Fruit fly (Drosophila melanogaster): Measurements from ENCODE around the gene CG5850.

CG5850 gene

DNA sequence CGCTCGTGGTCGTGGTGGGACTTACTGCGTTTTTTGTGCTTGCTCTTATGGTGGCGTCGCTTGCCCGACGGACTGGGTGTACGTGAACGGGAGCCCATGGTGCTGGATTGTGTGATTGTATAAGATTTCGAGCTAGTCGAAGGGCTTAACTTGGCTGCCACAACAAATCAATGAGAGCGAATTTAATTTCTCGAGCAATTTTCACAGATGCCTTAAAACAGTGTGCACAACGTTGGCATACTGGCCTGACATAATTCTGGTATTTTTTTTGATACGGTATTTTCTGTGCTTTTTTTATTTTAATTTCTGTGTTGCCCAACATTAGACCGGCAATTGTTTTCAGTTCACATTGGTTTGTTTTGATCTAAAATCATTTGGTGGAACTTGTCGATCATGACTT, 25.8 kb downstream of the CG5850 start, which contains the start of gene Arglu1:
Arglu1 (minus strand) TSS at position 227 of the 400 bp plus-strand sequence.
- TF ChIP-seq CG12605 (GFP tag; IDR thresholded peaks at IDR 0.05), result peak; percentile 35; the same call in 1 of the 2 replicates
- TF ChIP-seq CG4496 (GFP tag; IDR thresholded peaks at IDR 0.05), result peak; percentile 77
- TF ChIP-seq CG8301 (tag; optimal IDR thresholded peaks at IDR 0.05), result no peak
- TF ChIP-seq fd96Ca (GFP tag; IDR thresholded peaks at IDR 0.05), result peak; percentile 46; the same call in 1 of the 3 replicates
- TF ChIP-seq CG14655 (GFP tag; optimal IDR thresholded peaks at IDR 0.05), result no peak
- TF ChIP-seq gl (tag; optimal IDR thresholded peaks at IDR 0.05), result no peak
- no peak for TF ChIP-seq Snoo (tag; optimal IDR thresholded peaks at IDR 0.05)
- TF ChIP-seq CG32121 (GFP tag; IDR thresholded peaks at IDR 0.05), result 0 out of 2 replicates have a peak, but pooled peaks have one; percentile 26
- TF ChIP-seq rn (GFP tag; IDR thresholded peaks at IDR 0.05), result no peak
- TF ChIP-seq CG17806 (tag; optimal IDR thresholded peaks at IDR 0.05), result no peak
- TF ChIP-seq D1 (tag; optimal IDR thresholded peaks at IDR 0.05), result no peak
- no peak for TF ChIP-seq CG13204 (GFP tag; optimal IDR thresholded peaks at IDR 0.05)
- TF ChIP-seq EcR (GFP tag; optimal IDR thresholded peaks at IDR 0.05), result no peak
- TF ChIP-seq CG15710 (tag; optimal IDR thresholded peaks at IDR 0.05), result no peak
- no peak for TF ChIP-seq Pif1B (GFP tag; optimal IDR thresholded peaks at IDR 0.05)
- no peak for TF ChIP-seq CG9948 (tag; optimal IDR thresholded peaks at IDR 0.05)
- peak; percentile 20; the same call in 1 of the 2 replicates for TF ChIP-seq Ets98B (GFP tag; IDR thresholded peaks at IDR 0.05)
- no peak for TF ChIP-seq CG8159 (tag; optimal IDR thresholded peaks at IDR 0.05)
- no peak for TF ChIP-seq CG34367 (tag; optimal IDR thresholded peaks at IDR 0.05)
- no peak for TF ChIP-seq CG10348 (GFP tag; IDR thresholded peaks at IDR 0.05)
- no peak for TF ChIP-seq Pif1A (GFP tag; optimal IDR thresholded peaks at IDR 0.05)

DNA sequence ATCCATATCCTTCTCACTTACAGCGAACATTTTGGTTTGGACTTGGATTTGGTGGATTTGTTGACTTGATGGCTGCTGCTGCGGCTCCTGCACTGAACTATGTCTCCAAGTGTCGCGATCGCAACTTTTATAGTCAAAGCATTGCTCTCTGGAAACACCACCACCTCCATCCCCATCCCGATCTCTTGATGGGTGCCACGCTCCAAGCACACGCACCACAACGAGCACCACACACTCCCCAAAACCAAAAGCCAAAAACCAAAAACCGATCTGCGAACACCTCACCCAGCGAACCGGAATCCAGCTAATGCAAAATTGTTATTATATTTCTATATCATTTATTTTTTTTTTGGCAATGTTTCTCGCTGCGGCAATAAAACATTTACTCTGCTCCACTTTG, 30.7 kb downstream of the CG5850 start, which contains the start of gene Cpr30F:
Cpr30F (minus strand) TSS at position 101 of the 400 bp plus-strand sequence.
- TF ChIP-seq CG15710 (tag; optimal IDR thresholded peaks at IDR 0.05), result no peak
- TF ChIP-seq CG8159 (tag; optimal IDR thresholded peaks at IDR 0.05), result no peak
- no peak for TF ChIP-seq Pif1B (GFP tag; optimal IDR thresholded peaks at IDR 0.05)
- no peak for TF ChIP-seq D1 (tag; optimal IDR thresholded peaks at IDR 0.05)
- TF ChIP-seq rn (GFP tag; IDR thresholded peaks at IDR 0.05), result no peak
- no peak for TF ChIP-seq CG12605 (GFP tag; IDR thresholded peaks at IDR 0.05)
- TF ChIP-seq CG34367 (tag; optimal IDR thresholded peaks at IDR 0.05), result no peak
- no peak for TF ChIP-seq CG9948 (tag; optimal IDR thresholded peaks at IDR 0.05)
- no peak for TF ChIP-seq CG32121 (GFP tag; IDR thresholded peaks at IDR 0.05)
- TF ChIP-seq EcR (GFP tag; optimal IDR thresholded peaks at IDR 0.05), result no peak
- TF ChIP-seq fd96Ca (GFP tag; IDR thresholded peaks at IDR 0.05), result no peak
- TF ChIP-seq Pif1A (GFP tag; optimal IDR thresholded peaks at IDR 0.05), result no peak
- no peak for TF ChIP-seq Ets98B (GFP tag; IDR thresholded peaks at IDR 0.05)
- TF ChIP-seq CG10348 (GFP tag; IDR thresholded peaks at IDR 0.05), result no peak
- no peak for TF ChIP-seq CG17806 (tag; optimal IDR thresholded peaks at IDR 0.05)
- TF ChIP-seq CG13204 (GFP tag; optimal IDR thresholded peaks at IDR 0.05), result no peak
- TF ChIP-seq Snoo (tag; optimal IDR thresholded peaks at IDR 0.05), result no peak
- TF ChIP-seq CG14655 (GFP tag; optimal IDR thresholded peaks at IDR 0.05), result no peak
- TF ChIP-seq CG8301 (tag; optimal IDR thresholded peaks at IDR 0.05), result no peak

DNA sequence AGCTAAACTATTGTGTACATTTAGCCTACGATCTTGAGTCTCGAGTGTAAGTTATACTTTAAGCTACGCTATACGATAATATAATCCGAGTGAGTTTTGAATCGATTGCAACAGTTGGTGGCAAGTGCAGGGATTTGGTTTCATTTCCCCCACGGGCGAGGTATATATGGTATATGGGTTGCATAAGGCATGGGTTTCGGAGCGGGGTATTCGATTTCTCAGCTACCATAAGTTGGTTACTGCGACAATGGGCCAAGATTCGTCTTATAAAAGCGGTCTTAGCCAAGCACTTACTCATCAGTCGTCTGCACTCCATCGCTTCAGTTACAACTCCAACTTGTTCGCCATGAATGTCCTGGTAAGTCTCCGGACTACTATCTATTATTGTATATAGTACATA, 33.5 kb downstream of the CG5850 start, which contains the start of gene CG42367:
CG42367 (plus strand) TSS at position 301 of the 400 bp plus-strand sequence.
- TF ChIP-seq CG12605 (GFP tag; IDR thresholded peaks at IDR 0.05) (no peak), rn (GFP tag; IDR thresholded peaks at IDR 0.05) (no peak), fd96Ca (GFP tag; IDR thresholded peaks at IDR 0.05) (no peak), Pif1B (GFP tag; optimal IDR thresholded peaks at IDR 0.05) (no peak), CG34367 (tag; optimal IDR thresholded peaks at IDR 0.05) (no peak), CG15710 (tag; optimal IDR thresholded peaks at IDR 0.05) (no peak), EcR (GFP tag; optimal IDR thresholded peaks at IDR 0.05) (no peak), CG32121 (GFP tag; IDR thresholded peaks at IDR 0.05) (no peak), Ets98B (GFP tag; IDR thresholded peaks at IDR 0.05) (no peak)

DNA sequence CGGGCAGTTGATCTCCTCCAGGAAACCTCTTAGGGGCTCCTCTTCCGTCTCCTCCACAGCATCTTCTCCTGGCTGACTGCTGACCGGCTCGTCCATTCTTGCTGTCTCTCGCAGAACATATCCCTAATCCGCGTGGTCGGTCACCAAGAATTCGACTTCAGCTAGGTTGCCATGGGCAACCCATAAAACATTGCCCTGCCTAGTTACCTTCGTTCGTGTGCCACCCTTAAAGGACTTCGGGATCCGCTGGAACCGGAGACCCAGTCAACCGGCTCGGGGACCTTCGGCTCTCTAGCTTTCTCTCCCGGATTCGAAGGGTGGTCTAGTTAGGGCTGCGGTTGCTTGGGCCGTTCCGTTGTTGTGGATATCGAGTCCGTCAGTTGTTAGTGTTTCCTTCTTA, 39.0 kb downstream of the CG5850 start, which contains the start of the genes TbCMF46 and CG42366:
TbCMF46 (minus strand) TSS at position 101 of the 400 bp plus-strand sequence.
CG42366 (plus strand) TSS at position 397 of the 400 bp plus-strand sequence.
- TF ChIP-seq CG9948 (tag; optimal IDR thresholded peaks at IDR 0.05) (no peak), Pif1B (GFP tag; optimal IDR thresholded peaks at IDR 0.05) (no peak), CG14655 (GFP tag; optimal IDR thresholded peaks at IDR 0.05) (no peak), CG8159 (tag; optimal IDR thresholded peaks at IDR 0.05) (no peak), D1 (tag; optimal IDR thresholded peaks at IDR 0.05) (no peak), CG12605 (GFP tag; IDR thresholded peaks at IDR 0.05) (no peak), Snoo (tag; optimal IDR thresholded peaks at IDR 0.05) (no peak), Pif1A (GFP tag; optimal IDR thresholded peaks at IDR 0.05) (no peak), rn (GFP tag; IDR thresholded peaks at IDR 0.05) (no peak), CG4496 (GFP tag; IDR thresholded peaks at IDR 0.05) (no peak), CG15710 (tag; optimal IDR thresholded peaks at IDR 0.05) (no peak), CG10348 (GFP tag; IDR thresholded peaks at IDR 0.05) (no peak), gl (tag; optimal IDR thresholded peaks at IDR 0.05) (no peak), CG13204 (GFP tag; optimal IDR thresholded peaks at IDR 0.05) (no peak), EcR (GFP tag; optimal IDR thresholded peaks at IDR 0.05) (no peak), fd96Ca (GFP tag; IDR thresholded peaks at IDR 0.05) (no peak), CG34367 (tag; optimal IDR thresholded peaks at IDR 0.05) (no peak), CG17806 (tag; optimal IDR thresholded peaks at IDR 0.05) (no peak)

DNA sequence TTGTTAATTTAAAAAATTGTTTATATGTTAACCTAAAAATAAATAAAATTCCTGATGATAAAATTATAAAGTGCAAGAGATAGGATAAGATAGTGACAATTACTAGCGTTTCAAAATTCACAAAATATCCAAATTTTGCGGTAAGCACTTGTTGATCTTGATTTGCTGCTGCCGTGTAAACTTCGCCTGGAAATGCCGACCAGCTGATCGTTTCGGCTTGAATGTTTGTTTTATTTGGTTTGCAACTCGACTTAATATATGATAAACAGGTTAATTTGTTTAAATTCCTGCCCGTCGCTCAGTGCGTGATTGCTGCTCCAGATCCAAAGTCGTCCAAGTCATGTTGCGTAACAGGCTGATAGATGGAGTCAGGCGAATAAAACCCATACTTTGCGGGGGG, 42.3 kb downstream of the CG5850 start, which contains the start of gene CG4592:
CG4592 (plus strand) TSS at position 233 of the 400 bp plus-strand sequence.
- TF ChIP-seq CG9948 (tag; optimal IDR thresholded peaks at IDR 0.05), result peak; percentile 54
- TF ChIP-seq CG32121 (GFP tag; IDR thresholded peaks at IDR 0.05), result peak; percentile 82
- TF ChIP-seq CG17806 (tag; optimal IDR thresholded peaks at IDR 0.05), result no peak
- TF ChIP-seq CG4496 (GFP tag; IDR thresholded peaks at IDR 0.05), result peak; percentile 87
- peak; percentile 82; the same call in 2 of the 3 replicates for TF ChIP-seq fd96Ca (GFP tag; IDR thresholded peaks at IDR 0.05)
- TF ChIP-seq Ets98B (GFP tag; IDR thresholded peaks at IDR 0.05), result peak; percentile 84
- TF ChIP-seq CG8159 (tag; optimal IDR thresholded peaks at IDR 0.05), result peak; percentile 65
- TF ChIP-seq Pif1A (GFP tag; optimal IDR thresholded peaks at IDR 0.05), result peak; percentile 81
- no peak for TF ChIP-seq Snoo (tag; optimal IDR thresholded peaks at IDR 0.05)
- TF ChIP-seq CG34367 (tag; optimal IDR thresholded peaks at IDR 0.05), result peak; percentile 68
- TF ChIP-seq EcR (GFP tag; optimal IDR thresholded peaks at IDR 0.05), result no peak
- TF ChIP-seq Pif1B (GFP tag; optimal IDR thresholded peaks at IDR 0.05), result peak; percentile 77
- TF ChIP-seq D1 (tag; optimal IDR thresholded peaks at IDR 0.05), result peak; percentile 2
- TF ChIP-seq CG12605 (GFP tag; IDR thresholded peaks at IDR 0.05), result peak; percentile 66
- TF ChIP-seq gl (tag; optimal IDR thresholded peaks at IDR 0.05), result peak; percentile 36
- TF ChIP-seq CG10348 (GFP tag; IDR thresholded peaks at IDR 0.05), result no peak
- TF ChIP-seq CG8301 (tag; optimal IDR thresholded peaks at IDR 0.05), result no peak

Measured in whole organism, pupa.